Worm (Caenorhabditis elegans) whole organism, L2 larva: ENCODE data around the gene sec-3.
A peak's percentile ranks its signal among the peaks of the same experiment; 100 is the strongest.

Source experiments
- C34F6.9 ChIP-seq: fragments of 150-350 bp; optimal IDR thresholded peaks from 2 replicates; lab custom pipeline; 2014; ENCODE audit warnings: missing biosample characterization, missing genetic modification characterization
- F13H6.1 ChIP-seq: sonication (generic microtip); optimal IDR thresholded peaks from 2 replicates; lab custom pipeline; 2016; ENCODE audit warnings: missing genetic modification characterization, missing compliant biosample characterization
- R02D3.7 ChIP-seq: fragments of 150-350 bp; optimal IDR thresholded peaks from 2 replicates; lab custom pipeline; 2014; ENCODE audit warnings: missing biosample characterization, missing genetic modification characterization
- Y55F3AM.14 ChIP-seq: fragments of 200-800 bp; sonication (Bioruptor generic); optimal IDR thresholded peaks from 2 replicates; lab custom pipeline; 2018; ENCODE audit warnings: mild to moderate bottlenecking, missing genetic modification characterization, missing compliant biosample characterization
- ZK546.5 ChIP-seq: sonication (generic microtip); optimal IDR thresholded peaks from 2 replicates; lab custom pipeline; 2017; ENCODE audit warnings: missing biosample characterization, missing genetic modification characterization
- alr-1 ChIP-seq: fragments of 150-350 bp; optimal IDR thresholded peaks from 2 replicates; lab custom pipeline; 2014; ENCODE audit warnings: missing biosample characterization, missing genetic modification characterization
- ama-1 ChIP-seq: fragments of 150-350 bp; optimal IDR thresholded peaks from 2 replicates; lab custom pipeline; 2018; ENCODE audit warnings: inconsistent platforms
- blmp-1 ChIP-seq: sonication (generic microtip); optimal IDR thresholded peaks from 2 replicates; lab custom pipeline; 2017; ENCODE audit warnings: missing genetic modification characterization, mild to moderate bottlenecking, missing compliant biosample characterization, antibody characterized with exemption, moderate library complexity; ENCODE audit not compliant: insufficient read depth
- ceh-16 ChIP-seq: fragments of 150-350 bp; optimal IDR thresholded peaks from 2 replicates; lab custom pipeline; 2014; ENCODE audit warnings: missing biosample characterization, missing genetic modification characterization
- ceh-82 ChIP-seq: fragments of 150-350 bp; optimal IDR thresholded peaks from 2 replicates; lab custom pipeline; 2014; ENCODE audit warnings: missing biosample characterization, missing genetic modification characterization
- crh-2 ChIP-seq: sonication (generic microtip); optimal IDR thresholded peaks from 2 replicates; lab custom pipeline; 2017; ENCODE audit warnings: missing biosample characterization, missing genetic modification characterization
- egl-27 ChIP-seq: sonication (generic microtip); optimal IDR thresholded peaks from 3 replicates; lab custom pipeline; 2017; ENCODE audit warnings: missing biosample characterization, missing genetic modification reagents, missing genetic modification characterization
- elt-1 ChIP-seq: fragments of 150-350 bp; optimal IDR thresholded peaks from 2 replicates; lab custom pipeline; 2014; ENCODE audit warnings: missing biosample characterization, missing genetic modification characterization
- elt-3 ChIP-seq: sonication (generic microtip); optimal IDR thresholded peaks from 2 replicates; lab custom pipeline; 2017; ENCODE audit warnings: missing biosample characterization, missing genetic modification characterization
- fos-1 ChIP-seq: fragments of 150-350 bp; optimal IDR thresholded peaks from 2 replicates; lab custom pipeline; 2014; ENCODE audit warnings: missing biosample characterization, missing genetic modification characterization
- gmeb-1 ChIP-seq: fragments of 150-350 bp; optimal IDR thresholded peaks from 2 replicates; lab custom pipeline; 2014; ENCODE audit warnings: missing biosample characterization, missing genetic modification characterization
- lin-11 ChIP-seq: fragments of 150-350 bp; sonication (generic microtip); optimal IDR thresholded peaks from 2 replicates; lab custom pipeline; 2014; ENCODE audit warnings: missing biosample characterization, missing genetic modification characterization, inconsistent platforms, mixed read lengths
- lin-13 ChIP-seq: fragments of 150-350 bp; optimal IDR thresholded peaks from 2 replicates; lab custom pipeline; 2014; ENCODE audit warnings: missing biosample characterization, missing genetic modification reagents, missing genetic modification characterization
- lsy-2 ChIP-seq, 2 experiments: fragments of 150-350 bp in 1 of 2; sonication (generic microtip) in 1 of 2; optimal IDR thresholded peaks; 2 replicates each; lab custom pipeline; 2014 to 2017; ENCODE audit warnings: missing biosample characterization in 2 of 2, missing genetic modification characterization in 2 of 2
- mab-5 ChIP-seq: fragments of 150-350 bp; optimal IDR thresholded peaks from 2 replicates; lab custom pipeline; 2014; ENCODE audit warnings: missing biosample characterization, missing genetic modification characterization
- mbf-1 ChIP-seq: sonication (generic microtip); optimal IDR thresholded peaks from 2 replicates; lab custom pipeline; 2017; ENCODE audit warnings: missing biosample characterization, missing genetic modification characterization
- mdl-1 ChIP-seq, 2 experiments: fragments of 150-350 bp in 1 of 2; sonication (generic microtip) in 1 of 2; optimal IDR thresholded peaks; 2 replicates each; lab custom pipeline; 2017; ENCODE audit warnings: missing biosample characterization in 2 of 2, missing genetic modification characterization in 2 of 2
- nhr-10 ChIP-seq: sonication (generic microtip); optimal IDR thresholded peaks from 2 replicates; lab custom pipeline; 2017; ENCODE audit warnings: missing biosample characterization, missing genetic modification characterization
- nhr-11 ChIP-seq: fragments of 150-350 bp; optimal IDR thresholded peaks from 2 replicates; lab custom pipeline; 2014; ENCODE audit warnings: missing biosample characterization, missing genetic modification characterization
- nhr-12 ChIP-seq: fragments of 150-350 bp; optimal IDR thresholded peaks from 2 replicates; lab custom pipeline; 2014; ENCODE audit warnings: missing biosample characterization, missing genetic modification characterization
- nhr-129 ChIP-seq: fragments of 150-350 bp; optimal IDR thresholded peaks from 2 replicates; lab custom pipeline; 2014; ENCODE audit warnings: missing biosample characterization, missing genetic modification characterization
- nhr-21 ChIP-seq: fragments of 150-350 bp; optimal IDR thresholded peaks from 2 replicates; lab custom pipeline; 2014; ENCODE audit warnings: missing biosample characterization, missing genetic modification characterization
- nhr-23 ChIP-seq: fragments of 150-350 bp; optimal IDR thresholded peaks from 2 replicates; lab custom pipeline; 2014; ENCODE audit warnings: missing biosample characterization, missing genetic modification reagents, missing genetic modification characterization
- nhr-237 ChIP-seq: fragments of 150-350 bp; optimal IDR thresholded peaks from 2 replicates; lab custom pipeline; 2014; ENCODE audit warnings: missing biosample characterization, missing genetic modification characterization
- nhr-25 ChIP-seq: fragments of 150-350 bp; sonication (generic microtip); optimal IDR thresholded peaks from 3 replicates; lab custom pipeline; 2014; ENCODE audit warnings: missing biosample characterization, missing genetic modification characterization
- nhr-77 ChIP-seq: fragments of 150-350 bp; optimal IDR thresholded peaks from 2 replicates; lab custom pipeline; 2014; ENCODE audit warnings: missing biosample characterization, missing genetic modification characterization
- peb-1 ChIP-seq: fragments of 150-350 bp; optimal IDR thresholded peaks from 2 replicates; lab custom pipeline; 2014; ENCODE audit warnings: missing biosample characterization, missing genetic modification characterization
- sem-4 ChIP-seq: fragments of 150-350 bp; optimal IDR thresholded peaks from 2 replicates; lab custom pipeline; 2014; ENCODE audit warnings: missing biosample characterization, missing genetic modification reagents, missing genetic modification characterization
- skn-1 ChIP-seq: sonication (generic microtip); optimal IDR thresholded peaks from 2 replicates; lab custom pipeline; 2017; ENCODE audit warnings: missing biosample characterization, missing genetic modification characterization
- sma-3 ChIP-seq: sonication (generic microtip); optimal IDR thresholded peaks from 2 replicates; lab custom pipeline; 2016; ENCODE audit warnings: missing genetic modification reagents, missing genetic modification characterization, missing compliant biosample characterization
- sma-9 ChIP-seq, 2 experiments: fragments of 150-350 bp in 1 of 2; sonication (generic microtip) in 1 of 2; optimal IDR thresholded peaks; 2 replicates each; lab custom pipeline; 2014 to 2016; ENCODE audit warnings: missing genetic modification characterization in 2 of 2, mild to moderate bottlenecking in 1 of 2, missing biosample characterization in 1 of 2, missing compliant biosample characterization in 1 of 2, missing genetic modification reagents in 1 of 2, moderate library complexity in 1 of 2
- unc-39 ChIP-seq: fragments of 150-350 bp; optimal IDR thresholded peaks from 2 replicates; lab custom pipeline; 2014; ENCODE audit warnings: missing biosample characterization, missing genetic modification characterization
- unc-55 ChIP-seq: fragments of 150-350 bp; sonication (generic microtip); optimal IDR thresholded peaks from 3 replicates; lab custom pipeline; 2014; ENCODE audit warnings: missing biosample characterization, missing genetic modification reagents, missing genetic modification characterization
- unc-62 ChIP-seq: fragments of 150-350 bp; optimal IDR thresholded peaks from 2 replicates; lab custom pipeline; 2014; ENCODE audit warnings: missing biosample characterization, missing genetic modification reagents, missing genetic modification characterization
- ztf-1 ChIP-seq: fragments of 200-800 bp; sonication (Bioruptor generic); conservative IDR thresholded peaks from 2 replicates; pipeline ENCODE4 v1.3.6; 2022; ENCODE audit warnings: missing genetic modification characterization, missing compliant biosample characterization
- ztf-4 ChIP-seq: fragments of 150-350 bp; optimal IDR thresholded peaks from 2 replicates; lab custom pipeline; 2014; ENCODE audit warnings: missing biosample characterization, missing genetic modification characterization

sec-3 gene

DNA sequence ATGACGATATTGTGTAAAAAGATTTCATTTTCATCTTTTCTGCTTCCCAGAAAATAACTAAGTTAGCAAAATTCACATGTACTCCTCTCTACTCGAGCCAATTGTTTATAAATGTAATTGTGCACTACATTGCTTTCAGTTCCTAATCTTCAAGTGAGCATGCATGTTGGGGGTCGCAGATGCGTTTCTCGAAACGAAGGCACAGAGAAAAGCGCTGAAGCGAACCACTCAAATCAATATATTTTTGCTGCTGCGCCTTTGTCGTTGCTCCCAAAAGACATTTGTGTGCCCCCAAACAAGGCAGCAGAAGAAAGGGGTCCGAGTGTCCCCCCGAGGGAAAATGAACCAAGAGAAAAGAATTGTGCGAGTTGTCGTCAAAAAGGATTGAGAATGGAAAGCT lies 26.6 kb upstream of the sec-3 start (continued):
- TF ChIP-seq F13H6.1 (tag; lab: Kevin White, UChicago) (peak; percentile 23), lin-13 (GFP tag; lab: Kevin White, UChicago) (peak; percentile 10), mdl-1 (tag; optimal IDR thresholded peaks at IDR 0.05; lab: Kevin White, UChicago) (no peak), nhr-77 (no peak)

DNA sequence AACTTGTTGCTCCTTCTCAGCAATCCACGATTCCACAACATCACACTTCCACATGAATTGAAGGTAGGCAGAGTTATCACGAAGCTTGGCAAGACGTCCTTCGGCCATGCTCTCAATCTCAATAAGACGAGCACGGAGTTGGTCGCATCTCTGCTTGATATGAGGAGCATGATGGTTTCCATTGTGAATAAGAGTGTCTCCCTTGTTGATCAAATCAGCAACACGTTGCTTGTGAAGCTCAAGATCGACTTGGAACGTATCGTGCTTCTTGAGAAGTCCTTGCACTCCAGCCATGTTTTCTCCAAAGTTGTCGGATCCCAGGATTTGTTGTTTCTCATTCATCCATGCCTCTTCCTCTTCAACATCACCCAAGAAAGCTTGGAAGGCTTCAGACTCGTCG lies 20.0 kb upstream of the sec-3 start:
- TF ChIP-seq ZK546.5 (tag; lab: Kevin White, UChicago), result no peak

DNA sequence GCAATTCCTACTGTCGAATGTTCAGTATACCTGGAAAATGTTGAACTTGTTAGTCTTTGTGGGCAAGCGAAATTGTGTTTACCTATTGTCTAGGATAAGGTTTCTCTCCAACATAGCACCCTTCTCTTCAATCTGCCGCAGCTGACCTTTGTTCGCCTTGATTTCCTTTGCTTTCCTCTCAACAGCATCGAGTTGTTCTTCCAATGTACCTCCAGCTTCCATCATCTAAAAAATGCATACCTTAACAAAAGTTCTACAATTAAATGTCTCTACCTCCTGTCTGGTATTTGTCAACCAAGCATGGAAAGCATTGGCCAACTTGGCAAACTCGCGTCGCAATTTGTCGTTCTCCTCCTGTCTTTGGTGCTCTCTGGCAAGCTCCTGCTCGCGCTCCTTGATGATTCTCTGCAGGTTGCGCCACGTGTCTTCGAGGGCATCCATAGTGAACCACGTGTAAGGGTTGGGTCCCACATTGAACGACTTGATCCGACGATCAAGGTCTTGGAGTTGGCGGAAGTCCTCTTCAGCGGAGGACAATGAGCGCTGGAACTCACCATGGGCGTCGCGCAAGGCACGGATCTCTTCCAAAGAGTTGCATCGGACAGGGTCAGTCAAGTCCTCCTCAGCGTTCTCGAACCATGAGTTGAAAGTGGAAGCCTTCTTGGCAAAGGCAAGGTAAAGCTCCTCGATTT lies 19.1 kb upstream of the sec-3 start:
- TF ChIP-seq sem-4 (tag; lab: Kevin White, UChicago) (no peak), sma-3 (GFP tag; lab: Kevin White, UChicago) (no peak), mbf-1 (no peak), lin-13 (GFP tag; lab: Kevin White, UChicago) (no peak), R02D3.7 (tag; lab: Kevin White, UChicago) (no peak), elt-1 (tag; lab: Kevin White, UChicago) (no peak), unc-55 (no peak), mab-5 (tag; lab: Kevin White, UChicago) (no peak)

DNA sequence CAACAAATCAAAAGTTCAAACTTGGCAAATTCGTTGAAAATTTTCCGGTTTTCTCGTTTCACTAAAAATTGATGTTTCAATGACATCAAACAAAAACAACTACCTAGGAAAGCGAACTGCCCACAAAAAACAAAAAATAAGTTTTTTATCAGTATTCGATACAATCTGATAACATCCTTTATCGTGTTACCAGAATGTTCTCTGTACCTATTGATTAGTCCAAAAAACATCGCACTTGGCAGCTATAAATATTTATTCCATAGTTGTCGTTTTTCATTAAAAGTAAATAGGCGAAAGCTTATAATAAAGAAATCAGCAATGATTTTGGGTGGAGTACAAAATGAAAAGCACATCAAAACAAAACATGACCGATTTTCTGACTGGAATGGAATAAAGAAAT lies 17.6 kb upstream of the sec-3 start:
- TF ChIP-seq gmeb-1 (tag; lab: Kevin White, UChicago) (peak; percentile 33), skn-1 (tag; lab: Kevin White, UChicago) (peak; percentile 53), fos-1 (tag; lab: Kevin White, UChicago) (peak; percentile 30), sma-3 (GFP tag; lab: Kevin White, UChicago) (peak; percentile 65), lsy-2 (tag; optimal IDR thresholded peaks at IDR 0.05; lab: Kevin White, UChicago) (peak in 1 of 2 experiments; percentile 35), nhr-21 (tag; lab: Kevin White, UChicago) (peak; percentile 49), lin-11 (tag; lab: Kevin White, UChicago) (no peak), crh-2 (peak; percentile 62), blmp-1 (tag; lab: Kevin White, UChicago) (peak; percentile 58), sma-9 (GFP tag; optimal IDR thresholded peaks at IDR 0.05; lab: Kevin White, UChicago) (peak; percentile 27), sma-9 (tag; optimal IDR thresholded peaks at IDR 0.05; lab: Kevin White, UChicago) (no peak), alr-1 (no peak), ama-1 (lab: Kevin White, UChicago) (no peak)

DNA sequence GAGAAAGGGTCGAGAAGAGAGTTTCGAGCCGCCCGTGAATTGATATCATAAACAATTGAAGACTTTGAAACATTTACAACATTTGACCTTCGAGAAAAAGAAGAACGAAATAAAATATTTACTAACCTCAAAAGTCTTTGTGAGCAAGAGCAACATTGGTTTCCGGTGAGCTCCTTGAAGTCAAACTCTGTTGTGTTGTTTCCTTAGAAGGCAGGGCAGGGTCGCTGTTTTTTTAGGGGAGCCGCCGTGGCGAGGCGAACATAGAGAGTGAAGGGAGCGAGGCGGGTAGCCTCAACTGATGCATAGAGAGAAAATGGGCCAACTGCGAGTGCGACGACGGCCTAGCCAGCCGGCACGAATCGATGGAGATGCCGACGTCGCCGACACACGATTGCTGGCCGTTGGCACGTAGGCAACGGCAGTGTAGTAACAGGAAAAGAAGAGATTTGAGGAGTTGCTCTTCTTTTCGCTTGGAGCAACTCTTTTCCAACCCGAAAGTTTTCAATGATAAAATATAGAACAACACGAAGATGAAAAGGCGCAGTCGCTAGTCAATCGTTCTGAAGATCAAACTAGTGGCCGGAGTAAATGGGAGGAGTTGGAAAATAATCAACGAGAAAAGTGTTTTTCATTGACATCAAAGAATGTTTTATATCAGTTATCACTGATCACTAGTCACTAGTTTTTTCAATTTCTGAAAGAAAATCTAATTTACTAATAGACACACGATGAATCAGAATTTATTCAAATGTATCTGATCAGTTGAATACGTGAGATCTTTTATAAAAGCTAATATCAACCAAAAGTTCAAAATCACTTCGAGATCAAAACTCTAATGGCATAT lies 16.6 kb upstream of the sec-3 start, which contains the start of gene mai-1:
Gene mai-1, minus strand, starts transcription at position 557 of the 844 bp plus-strand sequence.
- peak; percentile 50 for TF ChIP-seq C34F6.9
- no peak for TF ChIP-seq Y55F3AM.14 (GFP tag; lab: Kevin White, UChicago)
- peak in 1 of 2 experiments; percentile 6 for TF ChIP-seq mdl-1 (tag; optimal IDR thresholded peaks at IDR 0.05; lab: Kevin White, UChicago)
- peak; percentile 28 for TF ChIP-seq ztf-4 (tag; lab: Kevin White, UChicago)
- no peak for TF ChIP-seq nhr-12 (tag; lab: Kevin White, UChicago)
- TF ChIP-seq unc-62 (GFP tag; lab: Kevin White, UChicago), result no peak
- no peak for TF ChIP-seq nhr-25 (tag; lab: Kevin White, UChicago)
- peak; percentile 51 for TF ChIP-seq F13H6.1 (tag; lab: Kevin White, UChicago)
- TF ChIP-seq sem-4 (tag; lab: Kevin White, UChicago), result peak; percentile 19
- no peak for TF ChIP-seq gmeb-1 (tag; lab: Kevin White, UChicago)
- TF ChIP-seq egl-27 (tag; lab: Kevin White, UChicago), result no peak
- TF ChIP-seq unc-55, result no peak
- no peak for TF ChIP-seq nhr-77
- TF ChIP-seq peb-1 (tag; lab: Kevin White, UChicago), result no peak
- TF ChIP-seq crh-2, result peak; percentile 23
- TF ChIP-seq nhr-23, result no peak
- no peak for TF ChIP-seq nhr-237 (tag; lab: Kevin White, UChicago)
- TF ChIP-seq ceh-82 (tag; lab: Kevin White, UChicago), result peak; percentile 16
- no peak for TF ChIP-seq mab-5 (tag; lab: Kevin White, UChicago)
- no peak for TF ChIP-seq elt-3 (tag; lab: Kevin White, UChicago)
- no peak for TF ChIP-seq ceh-16 (tag; lab: Kevin White, UChicago)
- TF ChIP-seq ZK546.5 (tag; lab: Kevin White, UChicago), result no peak
- no peak for TF ChIP-seq nhr-10 (tag; lab: Kevin White, UChicago)
- TF ChIP-seq ztf-1 (GFP tag; lab: Robert Waterston, UW), result no peak
- TF ChIP-seq sma-9 (GFP tag; optimal IDR thresholded peaks at IDR 0.05; lab: Kevin White, UChicago), result no peak
- no peak for TF ChIP-seq sma-9 (tag; optimal IDR thresholded peaks at IDR 0.05; lab: Kevin White, UChicago)
- TF ChIP-seq nhr-11 (tag; lab: Kevin White, UChicago), result no peak
- no peak for TF ChIP-seq unc-39
- peak; percentile 21 for TF ChIP-seq fos-1 (tag; lab: Kevin White, UChicago)
- peak; percentile 65 for TF ChIP-seq nhr-129 (tag; lab: Kevin White, UChicago)
